Fruit fly (Drosophila melanogaster): ENCODE data around the gene CG44405.

Gene CG44405

DNA sequence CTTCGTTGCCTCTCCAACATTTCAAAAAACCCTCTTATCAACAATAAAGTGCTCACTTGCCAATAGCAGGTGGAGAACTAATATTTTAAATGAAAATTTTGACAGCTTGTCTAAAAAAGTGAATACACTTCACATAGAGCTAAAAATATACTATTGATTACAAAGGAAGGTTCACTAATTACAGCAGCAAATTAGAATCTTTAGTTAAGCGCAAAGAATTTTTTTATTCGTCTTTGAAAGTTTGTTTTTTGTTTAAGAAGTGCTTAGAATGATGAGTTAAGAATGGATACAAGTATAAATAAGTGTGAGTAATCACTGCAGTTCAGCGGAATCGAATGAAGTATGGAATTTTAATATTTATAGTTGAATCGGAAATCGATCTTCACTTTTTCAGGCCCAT is at the start of gene CG44405:
Gene CG44405, minus strand, starts transcription at position 101 of the 400 bp plus-strand sequence.
- TF ChIP-seq CG8478 (optimal IDR thresholded peaks at IDR 0.05): no peak
- TF ChIP-seq psq (optimal IDR thresholded peaks at IDR 0.05): no peak
- TF ChIP-seq usp (GFP tag; optimal IDR thresholded peaks at IDR 0.05): no peak
- TF ChIP-seq Dll (optimal IDR thresholded peaks at IDR 0.05): no peak
- no peak for TF ChIP-seq EcR (GFP tag; optimal IDR thresholded peaks at IDR 0.05)
- TF ChIP-seq pan (optimal IDR thresholded peaks at IDR 0.05): no peak

DNA sequence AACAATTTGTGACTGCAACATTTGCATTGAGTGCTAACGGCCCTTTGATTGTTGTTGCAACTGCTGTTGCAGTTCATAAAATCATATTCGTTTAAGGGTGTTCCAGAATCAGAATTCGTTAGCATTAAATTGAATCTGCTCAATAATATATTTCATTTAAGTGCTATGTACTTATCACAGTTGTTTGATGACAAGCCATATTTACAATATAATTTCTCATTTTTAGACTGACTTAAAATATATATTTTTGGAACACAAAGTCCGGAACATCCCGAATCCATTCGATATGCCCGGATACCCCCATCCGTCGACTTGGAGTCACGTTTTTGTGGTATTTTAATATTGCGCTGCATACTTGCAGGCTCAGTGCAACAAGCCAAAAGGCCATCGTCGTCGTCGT is 48.7 kb upstream of the CG44405 start:
- TF ChIP-seq psq (optimal IDR thresholded peaks at IDR 0.05) (no peak), pan (optimal IDR thresholded peaks at IDR 0.05) (no peak), EcR (GFP tag; optimal IDR thresholded peaks at IDR 0.05) (no peak), usp (GFP tag; optimal IDR thresholded peaks at IDR 0.05) (no peak), Dll (optimal IDR thresholded peaks at IDR 0.05) (no peak), CG8478 (optimal IDR thresholded peaks at IDR 0.05) (no peak)

DNA sequence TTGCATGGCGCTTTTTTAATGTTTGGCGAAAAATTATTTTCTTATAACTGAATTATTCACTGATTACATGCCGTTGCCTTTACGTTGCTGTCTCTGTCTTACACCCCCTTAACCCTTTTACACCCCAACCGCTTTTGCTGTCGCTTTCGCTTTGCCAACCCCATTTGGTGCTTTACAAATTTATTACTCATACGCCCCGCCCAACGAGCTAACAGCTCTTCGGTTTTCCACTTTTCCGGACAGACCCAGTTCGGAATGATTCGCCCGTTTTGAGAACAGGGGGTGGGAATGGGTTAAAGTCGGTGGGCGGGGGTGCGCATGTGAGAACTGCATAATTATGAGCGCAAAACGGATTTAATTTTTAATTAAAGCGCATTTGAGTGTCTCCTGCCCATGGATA is 38.8 kb upstream of the CG44405 start:
- TF ChIP-seq CG8478 (optimal IDR thresholded peaks at IDR 0.05): no peak
- no peak for TF ChIP-seq usp (GFP tag; optimal IDR thresholded peaks at IDR 0.05)
- TF ChIP-seq pan (optimal IDR thresholded peaks at IDR 0.05): no peak
- TF ChIP-seq Dll (optimal IDR thresholded peaks at IDR 0.05): no peak
- TF ChIP-seq psq (optimal IDR thresholded peaks at IDR 0.05): no peak
- TF ChIP-seq EcR (GFP tag; optimal IDR thresholded peaks at IDR 0.05): no peak

DNA sequence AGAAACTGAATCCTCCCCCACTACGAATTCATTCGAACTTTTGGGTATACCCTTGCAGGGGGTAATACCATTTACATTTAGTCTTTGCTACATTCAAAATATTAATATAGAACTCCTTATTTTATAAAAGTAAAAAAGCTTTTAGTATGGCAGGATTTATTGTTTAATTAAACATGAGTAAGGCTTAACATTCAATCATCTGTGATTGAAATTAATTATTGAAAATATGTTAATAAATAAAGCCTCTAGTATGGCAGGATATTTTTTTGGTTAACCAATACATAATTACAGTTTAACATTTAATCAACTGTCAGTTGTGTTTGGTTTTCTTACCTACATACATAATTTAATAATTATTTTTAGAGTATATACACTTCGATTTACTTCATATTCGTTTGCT is 32.6 kb upstream of the CG44405 start:
- TF ChIP-seq CG8478 (optimal IDR thresholded peaks at IDR 0.05): no peak
- TF ChIP-seq pan (optimal IDR thresholded peaks at IDR 0.05): no peak
- TF ChIP-seq psq (optimal IDR thresholded peaks at IDR 0.05): no peak

DNA sequence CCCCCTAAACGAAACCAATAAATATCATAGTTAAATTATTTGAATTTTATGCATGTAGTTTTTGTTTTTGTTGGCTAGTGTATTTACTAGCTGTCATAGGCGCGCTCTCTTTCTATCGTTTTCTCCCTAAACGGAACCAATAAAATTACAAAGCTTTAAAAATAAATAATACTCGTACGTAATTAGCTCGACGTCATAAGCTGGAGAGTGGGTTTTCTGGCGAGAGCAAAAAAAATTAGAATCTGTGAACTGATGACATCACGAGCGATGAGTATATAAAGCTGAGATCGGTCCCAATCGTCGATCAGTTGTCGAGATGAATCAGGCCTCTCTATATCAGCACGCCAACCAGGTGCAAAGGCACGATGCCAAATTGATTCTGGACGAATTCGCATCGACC is 23.5 kb upstream of the CG44405 start, which contains the start of gene jhamt:
Gene jhamt, plus strand, starts transcription at position 301 of the 400 bp plus-strand sequence.
- no peak for TF ChIP-seq Dll (optimal IDR thresholded peaks at IDR 0.05)
- no peak for TF ChIP-seq CG8478 (optimal IDR thresholded peaks at IDR 0.05)
- TF ChIP-seq psq (optimal IDR thresholded peaks at IDR 0.05): no peak
- TF ChIP-seq usp (GFP tag; optimal IDR thresholded peaks at IDR 0.05): no peak
- TF ChIP-seq EcR (GFP tag; optimal IDR thresholded peaks at IDR 0.05): no peak
- no peak for TF ChIP-seq pan (optimal IDR thresholded peaks at IDR 0.05)

DNA sequence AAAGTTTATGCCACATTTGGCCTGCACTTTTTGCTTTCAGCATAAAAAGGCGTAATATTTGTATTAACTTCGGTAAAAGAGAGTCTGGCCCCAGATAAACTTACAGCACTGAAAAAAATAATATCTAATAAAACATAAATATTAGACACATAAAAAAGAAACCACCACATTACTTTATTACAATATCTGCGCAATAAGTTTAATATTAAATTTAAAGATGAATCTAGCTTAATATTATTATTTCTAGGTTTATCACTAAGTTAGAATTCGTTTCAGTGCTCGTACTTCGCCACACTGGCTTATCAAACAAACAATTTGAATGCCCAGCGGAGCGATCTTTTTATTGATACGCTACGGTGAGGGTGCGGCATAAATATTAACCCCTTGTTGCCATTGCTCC is 15.7 kb upstream of the CG44405 start:
- no peak for TF ChIP-seq usp (GFP tag; optimal IDR thresholded peaks at IDR 0.05)
- no peak for TF ChIP-seq psq (optimal IDR thresholded peaks at IDR 0.05)
- no peak for TF ChIP-seq CG8478 (optimal IDR thresholded peaks at IDR 0.05)
- TF ChIP-seq pan (optimal IDR thresholded peaks at IDR 0.05): no peak
- no peak for TF ChIP-seq Dll (optimal IDR thresholded peaks at IDR 0.05)
- TF ChIP-seq EcR (GFP tag; optimal IDR thresholded peaks at IDR 0.05): no peak

DNA sequence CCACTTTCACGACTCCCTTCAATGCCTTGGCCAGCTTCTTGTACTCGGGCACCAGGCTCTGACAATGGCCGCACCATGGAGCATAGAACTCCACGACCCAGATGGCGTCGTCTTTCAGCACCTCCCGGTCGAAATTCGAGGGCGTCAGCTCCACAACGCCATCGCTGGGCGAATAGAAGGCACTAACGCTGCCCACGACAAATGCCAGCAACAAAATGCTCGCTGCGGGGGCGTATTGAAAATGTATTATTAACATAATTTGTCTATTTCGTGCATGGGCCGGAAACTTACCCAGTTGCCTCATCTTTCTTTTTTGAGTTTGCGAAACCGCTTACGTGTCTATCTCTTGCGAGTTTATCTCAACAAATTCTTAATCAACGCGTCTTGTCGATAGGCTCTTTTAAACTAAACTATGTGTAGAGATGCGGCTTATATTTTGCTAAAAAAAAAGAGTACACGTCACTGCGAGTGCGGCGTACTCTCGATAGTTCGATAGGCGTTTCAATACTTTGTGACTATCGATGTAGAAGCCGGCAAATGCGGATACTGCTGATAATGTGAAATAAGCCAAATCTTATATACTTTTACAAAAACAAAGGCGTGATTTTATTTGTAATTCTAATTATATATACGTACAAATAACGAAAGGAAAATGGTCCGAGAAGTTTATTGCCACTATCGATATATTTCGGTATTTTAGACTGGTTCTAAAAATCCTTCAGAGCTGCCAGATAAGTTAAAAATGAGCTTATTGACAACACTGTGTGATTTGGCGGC is 14.3 kb upstream of the CG44405 start, which contains the start of gene CaBP1:
Gene CaBP1, minus strand, starts transcription at position 487 of the 777 bp plus-strand sequence.
- TF ChIP-seq CG8478 (optimal IDR thresholded peaks at IDR 0.05): no peak
- TF ChIP-seq pan (optimal IDR thresholded peaks at IDR 0.05): no peak
- TF ChIP-seq usp (GFP tag; optimal IDR thresholded peaks at IDR 0.05): no peak
- no peak for TF ChIP-seq EcR (GFP tag; optimal IDR thresholded peaks at IDR 0.05)
- TF ChIP-seq psq (optimal IDR thresholded peaks at IDR 0.05): no peak

DNA sequence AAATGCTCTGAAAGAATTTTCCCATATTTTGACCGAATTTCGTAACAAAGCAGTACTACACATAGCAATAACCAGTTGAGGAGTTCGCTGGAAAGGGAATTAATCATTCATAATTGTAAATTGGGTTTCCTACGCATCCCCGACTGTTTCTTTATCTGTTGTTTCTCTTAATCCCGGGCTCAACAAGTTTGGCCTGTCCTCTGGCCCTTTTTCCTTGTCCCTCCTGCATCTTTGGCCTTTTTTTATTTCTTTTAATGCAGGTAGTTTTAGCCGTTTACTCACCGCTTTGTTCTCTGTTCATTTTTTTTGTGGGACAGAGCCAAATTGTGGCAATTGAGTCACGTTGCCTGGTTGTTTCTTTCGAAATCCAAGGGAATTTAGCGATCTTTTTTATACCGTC is 11.6 kb upstream of the CG44405 start:
- no peak for TF ChIP-seq pan (optimal IDR thresholded peaks at IDR 0.05)
- no peak for TF ChIP-seq psq (optimal IDR thresholded peaks at IDR 0.05)
- no peak for TF ChIP-seq Dll (optimal IDR thresholded peaks at IDR 0.05)
- no peak for TF ChIP-seq usp (GFP tag; optimal IDR thresholded peaks at IDR 0.05)
- no peak for TF ChIP-seq EcR (GFP tag; optimal IDR thresholded peaks at IDR 0.05)
- no peak for TF ChIP-seq CG8478 (optimal IDR thresholded peaks at IDR 0.05)

DNA sequence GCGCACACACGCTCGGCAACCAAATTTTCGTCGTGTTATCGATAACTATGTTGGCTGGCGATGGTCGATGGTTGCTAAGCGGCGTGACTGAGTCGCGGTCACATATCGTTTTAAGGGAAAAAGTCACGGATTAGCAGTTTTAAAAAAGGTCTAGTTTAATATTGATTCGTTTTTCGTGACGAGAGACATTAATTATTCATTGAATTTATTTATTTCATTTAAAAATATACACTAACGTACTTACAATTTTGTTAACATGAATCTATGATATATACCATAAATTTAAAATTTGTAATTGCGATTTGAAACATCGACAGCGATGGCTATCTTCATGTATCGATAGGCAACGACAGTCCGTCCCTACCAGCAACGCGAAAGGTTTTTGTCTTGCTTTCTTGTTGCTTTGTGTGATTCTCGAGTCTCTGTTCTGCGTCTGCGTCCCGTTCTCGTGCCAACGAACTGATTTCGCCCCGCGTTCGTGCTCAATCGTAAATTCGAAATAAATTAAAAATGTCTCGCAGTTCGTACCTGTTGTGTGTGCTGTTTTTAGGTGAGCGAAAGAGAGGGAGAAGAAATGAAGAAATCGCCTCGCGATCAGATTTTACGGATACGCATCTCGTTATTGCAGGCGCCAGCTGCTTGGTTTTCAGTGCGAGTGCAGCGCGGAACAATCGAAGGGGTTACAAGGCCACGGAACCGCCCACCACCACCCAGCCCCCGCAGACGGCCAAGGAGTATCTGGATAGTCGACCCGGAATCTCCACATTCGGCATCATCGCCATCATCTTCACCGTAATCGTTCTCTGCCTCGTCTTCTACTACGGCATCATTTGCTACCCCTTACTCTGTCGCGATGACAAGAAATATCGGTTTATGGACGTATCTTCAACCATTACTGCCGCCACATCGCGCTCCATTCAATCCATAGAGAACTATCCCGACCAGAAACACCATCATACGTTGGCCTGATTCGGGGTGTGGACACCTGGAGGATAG is 10.8 kb upstream of the CG44405 start, which contains the start of the genes Hyls1, chif and CG4455:
Gene Hyls1, minus strand, starts transcription at position 44 of the 996 bp plus-strand sequence.
Gene chif, minus strand, starts transcription at position 44 of the 996 bp plus-strand sequence.
Gene CG4455, plus strand, starts transcription at position 350 of the 996 bp plus-strand sequence.
- TF ChIP-seq EcR (GFP tag; optimal IDR thresholded peaks at IDR 0.05): no peak
- TF ChIP-seq usp (GFP tag; optimal IDR thresholded peaks at IDR 0.05): no peak
- TF ChIP-seq psq (optimal IDR thresholded peaks at IDR 0.05): no peak
- no peak for TF ChIP-seq CG8478 (optimal IDR thresholded peaks at IDR 0.05)
- TF ChIP-seq pan (optimal IDR thresholded peaks at IDR 0.05): no peak
- no peak for TF ChIP-seq Dll (optimal IDR thresholded peaks at IDR 0.05)

DNA sequence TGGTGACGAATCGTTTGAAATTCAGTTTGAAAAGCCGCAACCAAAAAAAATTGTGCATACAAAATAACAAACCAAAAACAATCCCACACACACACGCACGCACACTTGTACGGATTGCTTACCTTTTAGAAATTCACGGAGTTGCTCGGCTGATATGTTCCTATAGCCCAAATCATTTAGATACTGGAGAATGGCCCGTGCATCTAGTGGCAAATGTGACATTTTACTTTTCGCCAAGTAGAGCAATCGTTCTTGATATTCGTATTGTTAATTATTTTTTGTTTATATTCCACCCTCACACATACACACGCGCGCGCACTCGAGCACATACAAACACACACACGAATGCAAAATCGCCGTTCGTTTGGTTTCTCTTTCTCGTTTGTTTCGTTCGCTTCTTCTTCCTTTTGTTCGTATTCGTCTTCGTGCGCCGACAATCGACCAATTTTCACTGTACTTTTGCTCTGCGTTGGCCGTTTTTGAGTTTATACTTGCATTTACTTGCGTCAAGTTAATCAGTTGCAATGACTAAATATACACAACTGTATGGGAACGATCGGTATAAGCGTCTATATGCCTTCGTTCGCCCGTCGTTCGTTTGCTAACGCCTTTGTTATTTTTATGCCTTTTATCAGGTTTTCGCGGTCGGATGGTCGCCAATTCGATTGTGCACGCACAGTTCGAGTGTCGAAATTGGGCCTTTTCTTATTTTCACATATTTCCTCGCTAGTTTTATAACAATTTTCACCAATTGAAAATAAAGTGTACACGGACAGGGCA is 9.9 kb upstream of the CG44405 start:
- TF ChIP-seq usp (GFP tag; optimal IDR thresholded peaks at IDR 0.05): no peak
- TF ChIP-seq Dll (optimal IDR thresholded peaks at IDR 0.05): no peak
- TF ChIP-seq EcR (GFP tag; optimal IDR thresholded peaks at IDR 0.05): no peak
- no peak for TF ChIP-seq CG8478 (optimal IDR thresholded peaks at IDR 0.05)
- TF ChIP-seq psq (optimal IDR thresholded peaks at IDR 0.05): no peak
- TF ChIP-seq pan (optimal IDR thresholded peaks at IDR 0.05): no peak
